Worm (Caenorhabditis elegans): ENCODE data around the gene unc-52.

ce11 chrII:14704204-14704603 lies 19.9 kb upstream of the unc-52 start:
- TF ChIP-seq zip-4 (GFP tag; optimal IDR thresholded peaks at IDR 0.05) (no peak), sptf-1 (tag; optimal IDR thresholded peaks at IDR 0.05) (no peak)
